Fruit fly (Drosophila melanogaster): ENCODE results near the gene disco-r.

The disco-r gene

DNA sequence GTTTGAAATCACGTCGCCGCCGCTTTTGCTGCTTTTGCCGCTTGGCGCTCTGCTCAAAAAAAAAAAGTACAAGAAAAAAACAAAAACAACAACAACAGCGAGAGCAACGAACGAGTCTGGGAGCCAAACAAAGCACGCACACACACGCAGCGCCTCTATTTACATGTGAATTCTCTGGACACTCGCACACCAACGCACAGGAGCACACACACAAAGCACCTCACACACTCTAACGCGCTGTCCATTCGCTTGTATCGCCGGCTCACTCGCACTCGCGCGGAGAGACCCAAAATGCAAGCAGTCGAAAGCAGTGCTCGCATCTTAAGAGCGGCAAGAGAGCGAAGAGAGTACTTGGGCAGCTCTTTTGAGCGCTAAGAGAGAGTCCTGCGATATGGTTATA, at the start of gene disco-r:
TSS of gene disco-r (minus strand) at position 4 of the 400 bp plus-strand sequence.
- TF ChIP-seq Jra (GFP tag; optimal IDR thresholded peaks at IDR 0.05) (peak; percentile 1), Vsx2 (GFP tag; optimal IDR thresholded peaks at IDR 0.05; ENCODE audit: partially characterized antibody) (peak; percentile 67), CG32264 (GFP tag; optimal IDR thresholded peaks at IDR 0.05) (no peak), Hnf4 (GFP tag; optimal IDR thresholded peaks at IDR 0.05) (peak; percentile 5), dl (GFP tag; optimal IDR thresholded peaks at IDR 0.05; ENCODE audit: insufficient read depth in 1 of 2, partially characterized antibody in 2 of 2) (peak in 1 of 2 experiments; percentile 58), Sp1 (GFP tag; optimal IDR thresholded peaks at IDR 0.05) (no peak), Dif (GFP tag; optimal IDR thresholded peaks at IDR 0.05; ENCODE audit: partially characterized antibody) (peak; percentile 73), N (GFP tag; optimal IDR thresholded peaks at IDR 0.05) (peak; percentile 93), Hr78 (GFP tag; optimal IDR thresholded peaks at IDR 0.05) (peak; percentile 30), Dfd (GFP tag; optimal IDR thresholded peaks at IDR 0.05) (no peak), usp (GFP tag; optimal IDR thresholded peaks at IDR 0.05) (no peak)

DNA sequence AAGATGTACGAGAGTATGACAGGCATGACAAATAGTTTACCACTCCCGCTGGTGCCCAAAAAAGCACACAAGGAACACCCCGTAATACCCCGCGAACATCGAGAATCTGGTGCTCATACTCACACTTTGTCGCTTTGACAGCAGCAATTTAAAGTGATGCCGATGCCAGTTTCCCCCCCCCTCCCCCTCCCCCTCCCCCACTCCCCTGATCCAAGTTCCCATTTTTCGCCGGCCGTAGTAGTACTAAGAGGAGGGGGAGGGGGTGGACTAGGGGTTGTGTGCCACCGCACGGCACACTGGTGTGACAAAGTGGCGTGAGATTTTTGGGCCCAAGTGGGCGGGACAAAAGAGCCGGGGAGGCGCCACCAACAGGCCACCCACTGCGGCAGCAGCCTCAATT, 45.0 kb upstream of the disco-r start:
- no peak for TF ChIP-seq usp (GFP tag; optimal IDR thresholded peaks at IDR 0.05)

DNA sequence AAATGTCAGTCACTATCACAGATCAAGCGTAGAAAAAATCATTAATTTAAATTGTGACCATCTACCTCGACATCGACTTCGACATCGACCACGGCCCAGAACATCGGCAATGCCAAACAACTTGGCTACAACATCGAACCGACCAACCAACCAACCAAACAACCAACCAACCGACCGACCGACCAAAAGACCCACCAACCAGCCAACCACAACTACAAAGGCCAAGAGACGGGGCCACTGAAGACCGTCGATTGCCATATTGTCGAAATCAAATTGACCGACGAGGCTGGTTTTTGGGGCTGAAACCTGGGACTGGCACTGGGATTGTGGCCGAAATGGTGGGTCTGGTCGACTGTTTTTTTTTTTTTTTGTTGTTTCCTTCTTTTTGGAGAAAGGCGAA, 26.3 kb upstream of the disco-r start:
- no peak for TF ChIP-seq CG9705 (GFP tag; optimal IDR thresholded peaks at IDR 0.05)
- no peak for TF ChIP-seq Hr78 (GFP tag; optimal IDR thresholded peaks at IDR 0.05)
- no peak for TF ChIP-seq CG32264 (GFP tag; optimal IDR thresholded peaks at IDR 0.05)
- no peak for TF ChIP-seq brk (GFP tag; optimal IDR thresholded peaks at IDR 0.05)
- TF ChIP-seq lola (GFP tag; optimal IDR thresholded peaks at IDR 0.05) = no peak
- TF ChIP-seq foxo (GFP tag; optimal IDR thresholded peaks at IDR 0.05) = no peak
- TF ChIP-seq Mio (GFP tag; optimal IDR thresholded peaks at IDR 0.05) = no peak
- no peak for TF ChIP-seq sv (GFP tag; optimal IDR thresholded peaks at IDR 0.05)
- no peak for TF ChIP-seq Abd-B (GFP tag; optimal IDR thresholded peaks at IDR 0.05)
- no peak for TF ChIP-seq Sp1 (GFP tag; optimal IDR thresholded peaks at IDR 0.05)
- no peak for TF ChIP-seq GATAd (GFP tag; optimal IDR thresholded peaks at IDR 0.05)
- no peak for TF ChIP-seq dmrt93B (GFP tag; optimal IDR thresholded peaks at IDR 0.05)
- TF ChIP-seq Dfd (GFP tag; optimal IDR thresholded peaks at IDR 0.05) = no peak
- TF ChIP-seq h (GFP tag; optimal IDR thresholded peaks at IDR 0.05) = no peak
- TF ChIP-seq dl (GFP tag; optimal IDR thresholded peaks at IDR 0.05; ENCODE audit: insufficient read depth in 1 of 2, partially characterized antibody in 2 of 2) = no peak
- no peak for TF ChIP-seq pan (optimal IDR thresholded peaks at IDR 0.05)
- TF ChIP-seq Vsx2 (GFP tag; optimal IDR thresholded peaks at IDR 0.05; ENCODE audit: partially characterized antibody) = no peak

DNA sequence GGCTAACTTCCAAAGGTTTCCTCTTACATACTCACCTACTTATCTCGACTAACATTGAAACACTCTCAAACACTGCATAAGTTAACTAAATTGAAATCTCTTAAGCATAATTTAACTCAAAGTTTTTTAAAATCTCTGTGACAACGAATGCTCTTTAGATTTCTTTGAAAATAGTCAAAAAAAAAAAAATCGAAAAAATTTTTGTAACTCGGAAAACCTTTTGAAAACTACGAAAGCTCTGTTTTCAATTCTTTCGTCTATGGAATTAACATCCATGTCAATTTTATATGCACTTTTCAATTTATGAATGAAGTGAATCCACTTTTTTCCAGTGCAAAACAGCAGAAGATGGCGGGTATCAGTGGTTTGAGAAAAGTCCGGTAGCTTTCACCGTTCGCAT, 22.6 kb upstream of the disco-r start:
- TF ChIP-seq sage (GFP tag; optimal IDR thresholded peaks at IDR 0.05) = no peak
- TF ChIP-seq Sp1 (GFP tag; optimal IDR thresholded peaks at IDR 0.05) = no peak
- no peak for TF ChIP-seq jim (GFP tag; optimal IDR thresholded peaks at IDR 0.05)
- no peak for TF ChIP-seq HLH106 (tag; optimal IDR thresholded peaks at IDR 0.05)
- TF ChIP-seq Rel (GFP tag; optimal IDR thresholded peaks at IDR 0.05) = no peak
- no peak for TF ChIP-seq Rel (tag; optimal IDR thresholded peaks at IDR 0.05)
- no peak for TF ChIP-seq brk (GFP tag; optimal IDR thresholded peaks at IDR 0.05)
- no peak for TF ChIP-seq CG9705 (GFP tag; optimal IDR thresholded peaks at IDR 0.05)
- TF ChIP-seq Hnf4 (GFP tag; optimal IDR thresholded peaks at IDR 0.05) = no peak
- no peak for TF ChIP-seq OdsH (GFP tag; optimal IDR thresholded peaks at IDR 0.05)

DNA sequence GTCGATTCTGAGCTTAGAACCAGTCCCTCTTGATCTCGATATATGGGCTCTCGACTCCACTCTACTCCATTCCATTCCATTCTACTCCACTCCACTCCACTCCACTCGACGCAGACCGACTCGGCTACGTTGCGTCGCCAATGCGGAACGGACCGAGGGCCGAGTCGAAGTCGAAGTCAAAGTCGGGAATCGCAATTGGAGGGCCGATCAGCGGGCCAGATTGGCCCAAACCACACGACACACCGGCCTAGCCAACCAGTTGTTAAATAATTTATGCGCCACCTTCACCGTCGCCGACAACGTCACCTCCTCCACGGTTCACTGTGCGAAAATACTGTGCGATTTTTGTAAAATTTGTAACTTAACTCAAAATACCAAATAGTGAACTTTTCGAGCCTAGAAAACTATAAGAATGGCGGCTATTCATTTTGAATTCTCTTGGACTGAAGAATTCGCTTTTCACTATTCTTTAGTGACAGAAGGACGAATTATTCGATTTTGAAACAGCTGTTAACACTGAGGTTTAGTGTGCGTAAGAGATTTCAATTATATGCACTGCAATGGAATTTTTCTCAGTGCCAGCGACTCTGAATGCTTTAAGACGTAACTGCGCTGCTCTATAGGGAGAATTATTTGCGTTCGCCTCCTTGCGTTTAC, 9.6 kb upstream of the disco-r start:
- TF ChIP-seq Mio (GFP tag; optimal IDR thresholded peaks at IDR 0.05) (no peak), HLH106 (tag; optimal IDR thresholded peaks at IDR 0.05) (peak; percentile 24), br (GFP tag; optimal IDR thresholded peaks at IDR 0.05) (peak; percentile 46), Dif (GFP tag; optimal IDR thresholded peaks at IDR 0.05; ENCODE audit: partially characterized antibody) (no peak), woc (GFP tag; optimal IDR thresholded peaks at IDR 0.05) (peak; percentile 12), fru (GFP tag; optimal IDR thresholded peaks at IDR 0.05) (peak; percentile 58), Hr83 (GFP tag; optimal IDR thresholded peaks at IDR 0.05; ENCODE audit: poor library complexity, severe bottlenecking) (no peak), sage (GFP tag; optimal IDR thresholded peaks at IDR 0.05) (no peak), brk (GFP tag; optimal IDR thresholded peaks at IDR 0.05) (no peak), Dfd (GFP tag; optimal IDR thresholded peaks at IDR 0.05) (no peak), psq (GFP tag; optimal IDR thresholded peaks at IDR 0.05) (peak; percentile 18), Sp1 (GFP tag; optimal IDR thresholded peaks at IDR 0.05) (peak; percentile 27), Vsx2 (GFP tag; optimal IDR thresholded peaks at IDR 0.05; ENCODE audit: partially characterized antibody) (no peak), jim (GFP tag; optimal IDR thresholded peaks at IDR 0.05) (no peak), pan (optimal IDR thresholded peaks at IDR 0.05) (no peak), Hnf4 (GFP tag; optimal IDR thresholded peaks at IDR 0.05) (no peak), h (GFP tag; optimal IDR thresholded peaks at IDR 0.05) (peak; percentile 58), Jra (GFP tag; optimal IDR thresholded peaks at IDR 0.05) (no peak), GATAd (GFP tag; optimal IDR thresholded peaks at IDR 0.05) (no peak), rgr (GFP tag; optimal IDR thresholded peaks at IDR 0.05) (peak; percentile 45), CG9705 (GFP tag; optimal IDR thresholded peaks at IDR 0.05) (no peak), CrebA (GFP tag; optimal IDR thresholded peaks at IDR 0.05; ENCODE audit: borderline replicate concordance) (no peak), dl (GFP tag; optimal IDR thresholded peaks at IDR 0.05; ENCODE audit: insufficient read depth in 1 of 2, partially characterized antibody in 2 of 2) (no peak), tai (GFP tag; optimal IDR thresholded peaks at IDR 0.05) (peak; percentile 20), foxo (GFP tag; optimal IDR thresholded peaks at IDR 0.05) (peak in 1 of 2 experiments; percentile 56), OdsH (GFP tag; optimal IDR thresholded peaks at IDR 0.05) (peak; percentile 17), dsf (GFP tag; optimal IDR thresholded peaks at IDR 0.05; ENCODE audit: borderline replicate concordance) (no peak), dmrt93B (GFP tag; optimal IDR thresholded peaks at IDR 0.05) (no peak), Rel (GFP tag; optimal IDR thresholded peaks at IDR 0.05) (no peak), Rel (tag; optimal IDR thresholded peaks at IDR 0.05) (no peak)
